Fruit fly (Drosophila melanogaster) whole organism, embryonic: ENCODE results near the gene Bhmt.

Source experiments
- CG11456 ChIP-seq: fragments of 200-800 bp; sonication (Bioruptor generic); IDR thresholded peaks from 3 replicates; pipeline ENCODE4 v1.3.6; 2022; ENCODE audit warnings: missing biosample characterization, missing genetic modification characterization
- CG12659 ChIP-seq: fragments of 200-800 bp; sonication (Bioruptor generic); optimal IDR thresholded peaks from 3 replicates; lab custom pipeline; 2017; ENCODE audit warnings: mild to moderate bottlenecking, missing biosample characterization, missing genetic modification reagents, missing genetic modification characterization
- CG13287 ChIP-seq: fragments of 200-800 bp; sonication (Bioruptor generic); IDR thresholded peaks from 2 replicates; pipeline ENCODE4 v1.3.6; 2022; ENCODE audit warnings: missing biosample characterization, missing genetic modification characterization; ENCODE audit not compliant: partially characterized antibody
- CG15011 ChIP-seq: fragments of 200-800 bp; sonication (Bioruptor generic); optimal IDR thresholded peaks from 3 replicates; lab custom pipeline; 2018; ENCODE audit warnings: missing biosample characterization, mild to moderate bottlenecking, missing genetic modification characterization
- CG17186 ChIP-seq: fragments of 200-800 bp; sonication (Bioruptor generic); optimal IDR thresholded peaks from 3 replicates; lab custom pipeline; 2017; ENCODE audit warnings: missing biosample characterization, missing genetic modification reagents, missing genetic modification characterization
- CG17612 ChIP-seq: fragments of 200-800 bp; sonication (Bioruptor generic); IDR thresholded peaks from 2 replicates; pipeline ENCODE4 v1.3.6; 2022; ENCODE audit warnings: missing biosample characterization, missing genetic modification characterization
- CG1792 ChIP-seq: fragments of 200-800 bp; sonication (Bioruptor generic); optimal IDR thresholded peaks from 2 replicates; lab custom pipeline; 2016; ENCODE audit warnings: missing biosample characterization, missing genetic modification characterization
- CG18619 ChIP-seq: fragments of 200-800 bp; sonication (Bioruptor generic); optimal IDR thresholded peaks from 3 replicates; lab custom pipeline; 2017; ENCODE audit warnings: missing biosample characterization, mild to moderate bottlenecking, missing genetic modification characterization
- CG2712 ChIP-seq: fragments of 200-800 bp; optimal IDR thresholded peaks from 3 replicates; lab custom pipeline; 2019; ENCODE audit warnings: missing biosample characterization, mild to moderate bottlenecking, missing genetic modification characterization, moderate library complexity
- CG33213 ChIP-seq: fragments of 200-800 bp; sonication (Bioruptor generic); optimal IDR thresholded peaks from 3 replicates; lab custom pipeline; 2016; ENCODE audit warnings: missing biosample characterization, missing genetic modification characterization
- CG6813 ChIP-seq: fragments of 200-800 bp; sonication (Bioruptor generic); optimal IDR thresholded peaks from 2 replicates; lab custom pipeline; 2017; ENCODE audit warnings: missing biosample characterization, missing genetic modification characterization, mild to moderate bottlenecking, moderate library complexity, missing genetic modification reagents
- CG6854 ChIP-seq: fragments of 200-800 bp; sonication (Bioruptor generic); optimal IDR thresholded peaks from 3 replicates; lab custom pipeline; 2017; ENCODE audit warnings: missing biosample characterization, mild to moderate bottlenecking, missing genetic modification characterization
- CG7271 ChIP-seq: fragments of 200-800 bp; sonication (Bioruptor generic); optimal IDR thresholded peaks from 2 replicates; lab custom pipeline; 2018; ENCODE audit warnings: missing biosample characterization, mild to moderate bottlenecking, missing genetic modification characterization, moderate library complexity
- CG7987 ChIP-seq: fragments of 200-800 bp; sonication (Bioruptor generic); optimal IDR thresholded peaks from 2 replicates; lab custom pipeline; 2018; ENCODE audit warnings: missing biosample characterization, mild to moderate bottlenecking, missing genetic modification characterization, moderate library complexity
- CG8944 ChIP-seq: fragments of 200-800 bp; sonication (Bioruptor generic); optimal IDR thresholded peaks from 3 replicates; lab custom pipeline; 2016; ENCODE audit warnings: missing biosample characterization, missing genetic modification characterization
- CG9876 ChIP-seq: fragments of 200-800 bp; sonication (Bioruptor generic); optimal IDR thresholded peaks from 2 replicates; lab custom pipeline; 2016; ENCODE audit warnings: missing biosample characterization, missing genetic modification characterization
- Dad ChIP-seq: fragments of 200-800 bp; sonication (Bioruptor generic); optimal IDR thresholded peaks from 3 replicates; lab custom pipeline; 2016; ENCODE audit warnings: missing biosample characterization, missing genetic modification characterization
- Deaf1 ChIP-seq: fragments of 200-800 bp; optimal IDR thresholded peaks from 3 replicates; lab custom pipeline; 2019; ENCODE audit warnings: missing biosample characterization, mild to moderate bottlenecking, missing genetic modification characterization, moderate library complexity
- Doc2 ChIP-seq: fragments of 200-800 bp; sonication (Bioruptor generic); IDR thresholded peaks from 2 replicates; pipeline ENCODE4 v1.3.6; 2022; ENCODE audit warnings: missing biosample characterization, missing genetic modification characterization
- Ets65A ChIP-seq: fragments of 200-800 bp; sonication (Bioruptor generic); peaks from one replicate; lab custom pipeline; 2016; ENCODE audit warnings: missing biosample characterization, missing genetic modification characterization
- Hsf ChIP-seq: fragments of 200-800 bp; sonication (Bioruptor generic); optimal IDR thresholded peaks from 3 replicates; lab custom pipeline; 2016; ENCODE audit warnings: missing biosample characterization, missing genetic modification characterization
- Jarid2 ChIP-seq: fragments of 200-800 bp; sonication (Bioruptor generic); optimal IDR thresholded peaks from 3 replicates; lab custom pipeline; 2017; ENCODE audit warnings: mild to moderate bottlenecking, missing biosample characterization, missing genetic modification reagents, missing genetic modification characterization
- MTF-1 ChIP-seq: fragments of 200-800 bp; sonication (Bioruptor generic); optimal IDR thresholded peaks from 2 replicates; lab custom pipeline; 2018; ENCODE audit warnings: missing biosample characterization, mild to moderate bottlenecking, missing genetic modification characterization, borderline replicate concordance
- NK7.1 ChIP-seq: fragments of 200-800 bp; sonication (Bioruptor generic); optimal IDR thresholded peaks from 3 replicates; lab custom pipeline; 2016; ENCODE audit warnings: missing biosample characterization, missing genetic modification characterization
- Oaz ChIP-seq: fragments of 200-800 bp; sonication (Bioruptor generic); IDR thresholded peaks from 2 replicates; pipeline ENCODE4 v1.3.6; 2022; ENCODE audit warnings: missing biosample characterization, missing genetic modification characterization
- Sry-β ChIP-seq: fragments of 200-800 bp; sonication (Bioruptor generic); optimal IDR thresholded peaks from 2 replicates; lab custom pipeline; 2018; ENCODE audit warnings: missing biosample characterization, mild to moderate bottlenecking, missing genetic modification characterization, moderate library complexity
- Xbp1 ChIP-seq: fragments of 200-800 bp; sonication (Bioruptor generic); optimal IDR thresholded peaks from 3 replicates; lab custom pipeline; 2016; ENCODE audit warnings: missing biosample characterization, mild to moderate bottlenecking, missing genetic modification characterization
- amos ChIP-seq: fragments of 200-800 bp; sonication (Bioruptor generic); IDR thresholded peaks from 2 replicates; pipeline ENCODE4 v1.3.6; 2022; ENCODE audit warnings: missing biosample characterization, missing genetic modification characterization; ENCODE audit not compliant: partially characterized antibody
- ap ChIP-seq: fragments of 200-800 bp; sonication (Bioruptor generic); IDR thresholded peaks from 2 replicates; pipeline ENCODE4 v1.3.6; 2022; ENCODE audit warnings: missing biosample characterization, missing genetic modification characterization
- cato ChIP-seq: fragments of 200-800 bp; sonication (Bioruptor generic); optimal IDR thresholded peaks from 2 replicates; lab custom pipeline; 2016; ENCODE audit warnings: missing biosample characterization, missing genetic modification characterization, borderline replicate concordance
- cg ChIP-seq: fragments of 200-800 bp; sonication (Bioruptor generic); optimal IDR thresholded peaks from 3 replicates; lab custom pipeline; 2019; ENCODE audit warnings: missing biosample characterization, mild to moderate bottlenecking, missing genetic modification characterization, moderate library complexity
- chif ChIP-seq, 2 experiments: fragments of 200-800 bp; sonication (Bioruptor generic); optimal IDR thresholded peaks; 3 replicates each; lab custom pipeline; 2016; ENCODE audit warnings: missing biosample characterization in 2 of 2, missing genetic modification characterization in 2 of 2
- crc ChIP-seq: fragments of 200-800 bp; sonication (Bioruptor generic); optimal IDR thresholded peaks from 2 replicates; lab custom pipeline; 2016; ENCODE audit warnings: missing biosample characterization, missing genetic modification characterization
- croc ChIP-seq: fragments of 200-800 bp; sonication (Bioruptor generic); conservative IDR thresholded peaks from 3 replicates; pipeline ENCODE4 v1.3.6; 2022; ENCODE audit warnings: missing biosample characterization, missing genetic modification characterization
- da ChIP-seq: fragments of 200-800 bp; sonication (Bioruptor generic); optimal IDR thresholded peaks from 2 replicates; lab custom pipeline; 2016; ENCODE audit warnings: missing biosample characterization, missing genetic modification characterization
- dati ChIP-seq: fragments of 200-800 bp; sonication (Bioruptor generic); IDR thresholded peaks from 2 replicates; pipeline ENCODE4 v1.3.6; 2022; ENCODE audit warnings: missing biosample characterization, missing genetic modification characterization
- esg ChIP-seq: fragments of 200-800 bp; sonication (Bioruptor generic); conservative IDR thresholded peaks from 2 replicates; pipeline ENCODE4 v1.3.6; 2022; ENCODE audit warnings: missing biosample characterization, missing genetic modification characterization
- eve ChIP-seq, 2 experiments: fragments of >200 bp; optimal IDR thresholded peaks; 2 replicates each; lab custom pipeline; 2017; ENCODE audit warnings: missing biosample characterization in 2 of 2, missing genetic modification characterization in 2 of 2
- fd96Cb ChIP-seq: fragments of 200-800 bp; sonication (Bioruptor generic); optimal IDR thresholded peaks from 2 replicates; lab custom pipeline; 2018; ENCODE audit warnings: missing biosample characterization, mild to moderate bottlenecking, missing genetic modification characterization, moderate library complexity
- ham ChIP-seq: fragments of 200-800 bp; sonication (Bioruptor generic); IDR thresholded peaks from 2 replicates; pipeline ENCODE4 v1.3.6; 2022; ENCODE audit warnings: missing biosample characterization, missing genetic modification characterization
- hb ChIP-seq: fragments of 200-800 bp; sonication (Bioruptor generic); IDR thresholded peaks from 3 replicates; pipeline ENCODE4 v1.3.6; 2022; ENCODE audit warnings: missing biosample characterization, missing genetic modification characterization; ENCODE audit not compliant: partially characterized antibody
- knrl ChIP-seq: fragments of 200-800 bp; sonication (Bioruptor generic); IDR thresholded peaks from 3 replicates; pipeline ENCODE4 v1.3.6; 2022; ENCODE audit warnings: missing biosample characterization, missing genetic modification characterization; ENCODE audit not compliant: partially characterized antibody
- lilli ChIP-seq: fragments of 200-800 bp; sonication (Bioruptor generic); optimal IDR thresholded peaks from 3 replicates; lab custom pipeline; 2016; ENCODE audit warnings: missing biosample characterization, missing genetic modification characterization
- pb ChIP-seq: fragments of 200-800 bp; sonication (Bioruptor generic); optimal IDR thresholded peaks from 3 replicates; lab custom pipeline; 2016; ENCODE audit warnings: missing biosample characterization, missing genetic modification characterization
- psq ChIP-seq: fragments of 200-800 bp; sonication (Bioruptor generic); optimal IDR thresholded peaks from 2 replicates; lab custom pipeline; 2017; ENCODE audit warnings: missing biosample characterization, missing genetic modification characterization
- pum ChIP-seq: fragments of 200-800 bp; sonication (Bioruptor generic); optimal IDR thresholded peaks from 2 replicates; lab custom pipeline; 2016; ENCODE audit warnings: missing biosample characterization, missing genetic modification characterization
- sc ChIP-seq, 3 experiments: fragments of >200 bp in 2 of 3; fragments of 200-800 bp in 1 of 3; sonication (Bioruptor generic) in 1 of 3; optimal IDR thresholded peaks; 2 replicates in 2 of 3; 3 replicates in 1 of 3; lab custom pipeline; 2017; ENCODE audit warnings: mild to moderate bottlenecking in 1 of 3, missing biosample characterization in 1 of 3, missing genetic modification characterization in 1 of 3, missing genetic modification reagents in 1 of 3
- sima ChIP-seq: fragments of 200-800 bp; sonication (Bioruptor generic); optimal IDR thresholded peaks from 2 replicates; lab custom pipeline; 2016; ENCODE audit warnings: missing biosample characterization, missing genetic modification characterization
- sug ChIP-seq: fragments of 200-800 bp; optimal IDR thresholded peaks from 2 replicates; lab custom pipeline; 2019; ENCODE audit warnings: missing biosample characterization, mild to moderate bottlenecking, missing genetic modification characterization, moderate library complexity
- unc-4 ChIP-seq: fragments of 200-800 bp; sonication (Bioruptor generic); IDR thresholded peaks from 2 replicates; pipeline ENCODE4 v1.3.6; 2022; ENCODE audit warnings: missing biosample characterization, missing genetic modification characterization; ENCODE audit not compliant: partially characterized antibody
- wdn ChIP-seq: fragments of 200-800 bp; sonication (Bioruptor generic); IDR thresholded peaks from 2 replicates; pipeline ENCODE4 v1.3.6; 2022; ENCODE audit warnings: missing biosample characterization, missing genetic modification characterization

Gene Bhmt

DNA sequence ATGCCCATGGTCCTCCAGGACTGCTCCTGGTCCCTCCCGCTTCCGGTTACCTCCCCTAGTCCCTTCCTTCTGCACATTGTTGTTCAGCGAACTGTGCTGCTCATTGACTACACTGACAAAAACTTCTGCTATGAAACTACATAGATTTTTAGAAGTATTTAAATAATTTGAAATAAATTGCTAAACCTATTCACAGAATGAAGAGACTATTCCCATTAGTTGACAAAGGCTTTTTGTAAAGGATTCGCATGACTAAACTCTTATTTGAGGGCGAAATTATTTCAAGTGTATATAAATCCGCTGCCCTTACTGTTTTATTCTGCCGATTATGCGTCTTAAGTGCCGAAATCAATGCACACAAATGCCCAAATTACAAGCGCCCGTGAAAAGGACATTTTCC, 35.9 kb downstream of the Bhmt start (continued):
- TF ChIP-seq pum (GFP tag; lab: Kevin White, UChicago) = peak; percentile 59
- peak; percentile 25 for TF ChIP-seq Dad
- no peak for TF ChIP-seq CG9876
- TF ChIP-seq crc (GFP tag; lab: Kevin White, UChicago) = no peak
- no peak for TF ChIP-seq sc (optimal IDR thresholded peaks at IDR 0.05; lab: Kevin White, UChicago)
- peak; percentile 56 for TF ChIP-seq sc (GFP tag; optimal IDR thresholded peaks at IDR 0.05; lab: Kevin White, UChicago)
- no peak for TF ChIP-seq sug
- no peak for TF ChIP-seq ham (GFP tag; lab: Robert Waterston, UW)
- TF ChIP-seq CG12659 (GFP tag; lab: Kevin White, UChicago) = no peak
- TF ChIP-seq psq (GFP tag; lab: Kevin White, UChicago) = no peak
- peak; percentile 83 for TF ChIP-seq CG2712 (tag; lab: Kevin White, UChicago)
- TF ChIP-seq CG18619 (GFP tag; lab: Kevin White, UChicago) = no peak
- TF ChIP-seq CG13287 (GFP tag; lab: Robert Waterston, UW) = no peak
- TF ChIP-seq CG17612 (GFP tag; lab: Robert Waterston, UW) = no peak
- no peak for TF ChIP-seq CG6854
- TF ChIP-seq pb (GFP tag; lab: Kevin White, UChicago) = no peak
- TF ChIP-seq Jarid2 (GFP tag; lab: Kevin White, UChicago) = peak; percentile 33
- TF ChIP-seq CG1792 (GFP tag; lab: Kevin White, UChicago) = no peak
- peak; percentile 15 for TF ChIP-seq CG8944 (GFP tag; lab: Kevin White, UChicago)
- TF ChIP-seq croc (GFP tag; lab: Robert Waterston, UW) = no peak
- TF ChIP-seq Oaz (GFP tag; lab: Robert Waterston, UW) = no peak
- no peak for TF ChIP-seq CG17186 (GFP tag; lab: Kevin White, UChicago)
- no peak for TF ChIP-seq Deaf1 (tag; lab: Kevin White, UChicago)
- peak; percentile 93 for TF ChIP-seq Ets65A (GFP tag; lab: Kevin White, UChicago)
- TF ChIP-seq CG7987 = no peak
- no peak for TF ChIP-seq knrl (GFP tag; lab: Robert Waterston, UW)
- no peak for TF ChIP-seq cato
- TF ChIP-seq hb = no peak
- TF ChIP-seq lilli (GFP tag; lab: Kevin White, UChicago) = peak; percentile 38
- no peak for TF ChIP-seq sima
- no peak for TF ChIP-seq cg
- TF ChIP-seq amos (GFP tag; lab: Robert Waterston, UW) = no peak
- peak; percentile 49 for TF ChIP-seq Hsf (GFP tag; lab: Kevin White, UChicago)
- TF ChIP-seq MTF-1 (GFP tag; lab: Kevin White, UChicago) = no peak
- no peak for TF ChIP-seq CG15011 (GFP tag; lab: Kevin White, UChicago)
- TF ChIP-seq CG11456 (GFP tag; lab: Robert Waterston, UW) = 0 out of 3 replicates have a peak, but pooled peaks have one; percentile 7
- TF ChIP-seq eve (GFP tag; optimal IDR thresholded peaks at IDR 0.05; lab: Kevin White, UChicago) = no peak
- TF ChIP-seq dati = no peak
- peak; percentile 63 for TF ChIP-seq CG7271 (tag; lab: Kevin White, UChicago)
- no peak for TF ChIP-seq esg (GFP tag; lab: Robert Waterston, UW)
- TF ChIP-seq wdn (GFP tag; lab: Robert Waterston, UW) = no peak
- peak; percentile 9 for TF ChIP-seq CG33213 (GFP tag; lab: Kevin White, UChicago)
- peak; percentile 37 for TF ChIP-seq Sry-β (GFP tag; lab: Kevin White, UChicago)
- no peak for TF ChIP-seq ap (GFP tag; lab: Robert Waterston, UW)
- peak; percentile 57 for TF ChIP-seq fd96Cb
- TF ChIP-seq Doc2 (GFP tag; lab: Robert Waterston, UW) = no peak
- TF ChIP-seq chif (GFP tag; optimal IDR thresholded peaks at IDR 0.05; lab: Kevin White, UChicago) = peak; percentile 43 to 71
- no peak for TF ChIP-seq NK7.1 (GFP tag; lab: Kevin White, UChicago)
- no peak for TF ChIP-seq da (GFP tag; lab: Kevin White, UChicago)
- no peak for TF ChIP-seq unc-4 (GFP tag; lab: Robert Waterston, UW)
- TF ChIP-seq CG6813 = peak; percentile 39
- peak; percentile 54 for TF ChIP-seq Xbp1 (GFP tag; lab: Kevin White, UChicago)
